Worm (Caenorhabditis elegans): ENCODE data around the gene T14G12.12.

- TF ChIP-seq ztf-23 (GFP tag; IDR thresholded peaks at IDR 0.05): no peak
- no peak for TF ChIP-seq ztf-29 (GFP tag; IDR thresholded peaks at IDR 0.05)
- no peak for TF ChIP-seq klf-2 (GFP tag; conservative IDR thresholded peaks at IDR 0.05)
- TF ChIP-seq ref-1 (GFP tag; conservative IDR thresholded peaks at IDR 0.05): no peak
These were observed 37.3 kb upstream of the T14G12.12 start, which contains the start of gene F35A5.5 for ce11 chrX:3795642-3796041.
